Fruit fly (Drosophila melanogaster) whole organism, embryonic: Measurements from ENCODE around the gene CG10747.

Experiments used
- Adf1 ChIP-seq: fragments of 200-800 bp; sonication (Bioruptor generic); IDR thresholded peaks from 2 replicates; pipeline ENCODE4 v1.3.6; 2022; ENCODE audit warnings: missing biosample characterization, missing genetic modification characterization
- Asciz ChIP-seq: fragments of 200-800 bp; sonication (Bioruptor generic); optimal IDR thresholded peaks from 2 replicates; lab custom pipeline; 2017; ENCODE audit warnings: missing biosample characterization, mild to moderate bottlenecking, missing genetic modification characterization, missing genetic modification reagents
- Awh ChIP-seq: fragments of 200-800 bp; sonication (Bioruptor generic); IDR thresholded peaks from 2 replicates; pipeline ENCODE4, ENCODE4 v1.3.6; 2022; ENCODE audit warnings: missing biosample characterization, missing genetic modification characterization
- BEAF-32 ChIP-seq: fragments of 200-800 bp; sonication (Bioruptor generic); optimal IDR thresholded peaks from 3 replicates; lab custom pipeline; 2017; ENCODE audit warnings: missing biosample characterization, missing genetic modification characterization, mild to moderate bottlenecking, moderate library complexity, missing genetic modification reagents
- CG10147 ChIP-seq: fragments of 200-800 bp; sonication (Bioruptor generic); optimal IDR thresholded peaks from 2 replicates; lab custom pipeline; 2019; ENCODE audit warnings: missing biosample characterization, mild to moderate bottlenecking, missing genetic modification characterization, moderate library complexity
- CG12071 ChIP-seq: fragments of 200-800 bp; sonication (Bioruptor generic); optimal IDR thresholded peaks from 3 replicates; lab custom pipeline; 2018; ENCODE audit warnings: missing biosample characterization, mild to moderate bottlenecking, missing genetic modification characterization
- CG13287 ChIP-seq: fragments of 200-800 bp; sonication (Bioruptor generic); IDR thresholded peaks from 2 replicates; pipeline ENCODE4 v1.3.6; 2022; ENCODE audit warnings: missing biosample characterization, missing genetic modification characterization; ENCODE audit not compliant: partially characterized antibody
- CG15514 ChIP-seq: fragments of 200-800 bp; sonication (Bioruptor generic); optimal IDR thresholded peaks from 3 replicates; lab custom pipeline; 2017; ENCODE audit warnings: missing biosample characterization, missing genetic modification characterization, mild to moderate bottlenecking, moderate library complexity, missing genetic modification reagents
- CG16813 ChIP-seq: fragments of 200-800 bp; sonication (Bioruptor generic); IDR thresholded peaks from 3 replicates; pipeline ENCODE4 v1.3.6; 2022; ENCODE audit warnings: missing biosample characterization, missing genetic modification characterization; ENCODE audit not compliant: partially characterized antibody
- CG17359 ChIP-seq: fragments of 200-800 bp; sonication (Bioruptor generic); optimal IDR thresholded peaks from 3 replicates; lab custom pipeline; 2018; ENCODE audit warnings: missing biosample characterization, mild to moderate bottlenecking, missing genetic modification characterization, moderate library complexity
- CG17361 ChIP-seq: fragments of 200-800 bp; sonication (Bioruptor generic); IDR thresholded peaks from 3 replicates; pipeline ENCODE4 v1.3.6; 2022; ENCODE audit warnings: missing biosample characterization, missing genetic modification characterization
- CG17802 ChIP-seq: fragments of 200-800 bp; sonication (Bioruptor generic); optimal IDR thresholded peaks from 2 replicates; lab custom pipeline; 2018; ENCODE audit warnings: missing biosample characterization, mild to moderate bottlenecking, missing genetic modification characterization, moderate library complexity
- CG18619 ChIP-seq: fragments of 200-800 bp; sonication (Bioruptor generic); optimal IDR thresholded peaks from 3 replicates; lab custom pipeline; 2017; ENCODE audit warnings: missing biosample characterization, mild to moderate bottlenecking, missing genetic modification characterization
- CG2116 ChIP-seq: fragments of 200-800 bp; sonication (Bioruptor generic); optimal IDR thresholded peaks from 3 replicates; lab custom pipeline; 2018; ENCODE audit warnings: missing biosample characterization, mild to moderate bottlenecking, missing genetic modification characterization
- CG30431 ChIP-seq: fragments of 200-800 bp; sonication (Bioruptor generic); optimal IDR thresholded peaks from 2 replicates; lab custom pipeline; 2017; ENCODE audit warnings: missing biosample characterization, missing genetic modification characterization
- CG34224 ChIP-seq: fragments of 200-800 bp; sonication (Bioruptor generic); IDR thresholded peaks from 3 replicates; pipeline ENCODE4 v1.3.6; 2022; ENCODE audit warnings: missing biosample characterization, missing genetic modification characterization; ENCODE audit not compliant: partially characterized antibody
- CG4328 ChIP-seq: fragments of 200-800 bp; sonication (Bioruptor generic); optimal IDR thresholded peaks from 3 replicates; lab custom pipeline; 2017; ENCODE audit warnings: missing biosample characterization, missing genetic modification reagents, missing genetic modification characterization
- CG43689 ChIP-seq: fragments of 200-800 bp; sonication (Bioruptor generic); IDR thresholded peaks from 2 replicates; pipeline ENCODE4 v1.3.6; 2022; ENCODE audit warnings: missing biosample characterization, missing genetic modification characterization
- CG4404 ChIP-seq: fragments of 200-800 bp; sonication (Bioruptor generic); IDR thresholded peaks from 2 replicates; pipeline ENCODE4 v1.3.6; 2022; ENCODE audit warnings: missing biosample characterization, missing genetic modification characterization
- CG4730 ChIP-seq: fragments of 200-800 bp; sonication (Bioruptor generic); IDR thresholded peaks from 2 replicates; pipeline ENCODE4 v1.3.6; 2022; ENCODE audit warnings: missing biosample characterization, missing genetic modification characterization
- CG6175 ChIP-seq: fragments of 200-800 bp; sonication (Bioruptor generic); IDR thresholded peaks from 3 replicates; pipeline ENCODE4 v1.3.6; 2022; ENCODE audit warnings: missing biosample characterization, missing genetic modification characterization
- CG6791 ChIP-seq: fragments of 200-800 bp; sonication (Bioruptor generic); IDR thresholded peaks from 3 replicates; pipeline ENCODE4 v1.3.6; 2022; ENCODE audit warnings: missing biosample characterization, missing genetic modification characterization; ENCODE audit not compliant: partially characterized antibody
- CG7372 ChIP-seq: fragments of 200-800 bp; sonication (Bioruptor generic); IDR thresholded peaks from 2 replicates; pipeline ENCODE4 v1.3.6; 2022; ENCODE audit warnings: missing biosample characterization, missing genetic modification characterization
- CG7963 ChIP-seq: fragments of 200-800 bp; sonication (Bioruptor generic); IDR thresholded peaks from 3 replicates; pipeline ENCODE4 v1.3.6; 2022; ENCODE audit warnings: missing biosample characterization, missing genetic modification characterization; ENCODE audit not compliant: partially characterized antibody
- CG9727 ChIP-seq: fragments of 200-800 bp; sonication (Bioruptor generic); optimal IDR thresholded peaks from 3 replicates; lab custom pipeline; 2017; ENCODE audit warnings: missing biosample characterization, mild to moderate bottlenecking, missing genetic modification characterization
- D19A ChIP-seq: fragments of 200-800 bp; optimal IDR thresholded peaks from 3 replicates; lab custom pipeline; 2019; ENCODE audit warnings: missing biosample characterization, mild to moderate bottlenecking, missing genetic modification characterization, moderate library complexity
- Doc3 ChIP-seq: fragments of 200-800 bp; sonication (Bioruptor generic); IDR thresholded peaks from 3 replicates; pipeline ENCODE4 v1.3.6; 2022; ENCODE audit warnings: missing biosample characterization, missing genetic modification characterization; ENCODE audit not compliant: partially characterized antibody
- MESR4 ChIP-seq: fragments of 200-800 bp; sonication (Bioruptor generic); optimal IDR thresholded peaks from 2 replicates; lab custom pipeline; 2018; ENCODE audit warnings: missing biosample characterization, mild to moderate bottlenecking, missing genetic modification characterization, moderate library complexity
- NC2β ChIP-seq: fragments of 200-800 bp; sonication (Bioruptor generic); optimal IDR thresholded peaks from 2 replicates; lab custom pipeline; 2016; ENCODE audit warnings: missing biosample characterization, missing genetic modification characterization
- Opbp ChIP-seq: fragments of 200-800 bp; sonication (Bioruptor generic); IDR thresholded peaks from 3 replicates; pipeline ENCODE4 v1.3.6; 2022; ENCODE audit warnings: missing biosample characterization, missing genetic modification characterization; ENCODE audit not compliant: partially characterized antibody
- Scr ChIP-seq: fragments of 200-800 bp; sonication (Bioruptor generic); IDR thresholded peaks from 2 replicates; pipeline ENCODE4 v1.3.6; 2022; ENCODE audit warnings: missing biosample characterization, missing genetic modification characterization; ENCODE audit not compliant: partially characterized antibody
- Sin3A ChIP-seq: fragments of >200 bp; optimal IDR thresholded peaks from 2 replicates; lab custom pipeline; 2018
- Spps ChIP-seq: fragments of 200-800 bp; sonication (Bioruptor generic); optimal IDR thresholded peaks from 2 replicates; lab custom pipeline; 2018; ENCODE audit warnings: missing biosample characterization, mild to moderate bottlenecking, missing genetic modification characterization
- Sry-β ChIP-seq: fragments of 200-800 bp; sonication (Bioruptor generic); optimal IDR thresholded peaks from 2 replicates; lab custom pipeline; 2018; ENCODE audit warnings: missing biosample characterization, mild to moderate bottlenecking, missing genetic modification characterization, moderate library complexity
- Sry-δ ChIP-seq: fragments of 200-800 bp; sonication (Bioruptor generic); optimal IDR thresholded peaks from 2 replicates; lab custom pipeline; 2016; ENCODE audit warnings: missing biosample characterization, missing genetic modification characterization
- ato ChIP-seq: fragments of 200-800 bp; sonication (Bioruptor generic); IDR thresholded peaks from 2 replicates; pipeline ENCODE4 v1.3.6; 2022; ENCODE audit warnings: missing biosample characterization, missing genetic modification characterization; ENCODE audit not compliant: partially characterized antibody
- chn ChIP-seq: fragments of 200-800 bp; sonication (Bioruptor generic); optimal IDR thresholded peaks from 2 replicates; lab custom pipeline; 2016; ENCODE audit warnings: missing biosample characterization, missing genetic modification characterization
- dm ChIP-seq: fragments of 200-800 bp; sonication (Bioruptor generic); optimal IDR thresholded peaks from 3 replicates; lab custom pipeline; 2016; ENCODE audit warnings: missing biosample characterization, missing genetic modification characterization
- dpn ChIP-seq, 2 experiments: fragments of 200-800 bp; sonication (Bioruptor generic); optimal IDR thresholded peaks; 3 replicates each; lab custom pipeline; 2016; ENCODE audit warnings: missing biosample characterization in 2 of 2, missing genetic modification characterization in 2 of 2
- fd3F ChIP-seq: fragments of 200-800 bp; sonication (Bioruptor generic); optimal IDR thresholded peaks from 2 replicates; lab custom pipeline; 2018; ENCODE audit warnings: missing biosample characterization, mild to moderate bottlenecking, missing genetic modification characterization, moderate library complexity
- lab ChIP-seq: fragments of 200-800 bp; sonication (Bioruptor generic); optimal IDR thresholded peaks from 3 replicates; lab custom pipeline; 2017; ENCODE audit warnings: missing biosample characterization, missing genetic modification characterization, mild to moderate bottlenecking, moderate library complexity, missing genetic modification reagents
- mld ChIP-seq: fragments of 200-800 bp; sonication (Bioruptor generic); IDR thresholded peaks from 3 replicates; pipeline ENCODE4 v1.3.6; 2022; ENCODE audit warnings: missing biosample characterization, missing genetic modification characterization; ENCODE audit not compliant: partially characterized antibody
- nerfin-2 ChIP-seq: fragments of 200-800 bp; sonication (Bioruptor generic); IDR thresholded peaks from 2 replicates; pipeline ENCODE4 v1.3.6; 2022; ENCODE audit warnings: missing biosample characterization, missing genetic modification characterization; ENCODE audit not compliant: partially characterized antibody
- sna ChIP-seq: fragments of 200-800 bp; sonication (Bioruptor generic); IDR thresholded peaks from 2 replicates; pipeline ENCODE4 v1.3.6; 2022; ENCODE audit warnings: missing biosample characterization, missing genetic modification characterization; ENCODE audit not compliant: partially characterized antibody
- so ChIP-seq: fragments of 200-800 bp; sonication (Bioruptor generic); IDR thresholded peaks from 3 replicates; pipeline ENCODE4 v1.3.6; 2022; ENCODE audit warnings: missing biosample characterization, missing genetic modification characterization
- stwl ChIP-seq: fragments of 200-800 bp; sonication (Bioruptor generic); optimal IDR thresholded peaks from 3 replicates; lab custom pipeline; 2018; ENCODE audit warnings: missing biosample characterization, mild to moderate bottlenecking, missing genetic modification characterization, moderate library complexity
- trem ChIP-seq: fragments of 200-800 bp; optimal IDR thresholded peaks from 3 replicates; lab custom pipeline; 2019; ENCODE audit warnings: missing biosample characterization, mild to moderate bottlenecking, missing genetic modification characterization, moderate library complexity
- twi ChIP-seq: fragments of 200-800 bp; optimal IDR thresholded peaks from 2 replicates; lab custom pipeline; 2019; ENCODE audit warnings: missing biosample characterization, mild to moderate bottlenecking, missing genetic modification characterization, moderate library complexity
- vnd ChIP-seq: fragments of 200-800 bp; sonication (Bioruptor generic); IDR thresholded peaks from 3 replicates; pipeline ENCODE4 v1.3.6; 2022; ENCODE audit warnings: missing biosample characterization, missing genetic modification characterization; ENCODE audit not compliant: partially characterized antibody

Gene CG10747

dm6 chr2L:20065516-20065915, 25.6 kb downstream of the CG10747 start, which contains the start of gene vls (continued):
- TF ChIP-seq BEAF-32 (GFP tag; lab: Kevin White, UChicago): peak; percentile 73
- TF ChIP-seq Asciz (GFP tag; lab: Kevin White, UChicago): no peak
- TF ChIP-seq Adf1 (GFP tag; lab: Robert Waterston, UW): no peak
- peak; percentile 39 for TF ChIP-seq D19A (tag; lab: Kevin White, UChicago)
- no peak for TF ChIP-seq CG4328 (GFP tag; lab: Kevin White, UChicago)
- TF ChIP-seq chn: no peak
- TF ChIP-seq CG7963 (GFP tag; lab: Robert Waterston, UW): peak; percentile 55; the same call in 1 of the 3 replicates
- TF ChIP-seq CG4404 (GFP tag; lab: Robert Waterston, UW): no peak
- TF ChIP-seq ato (GFP tag; lab: Robert Waterston, UW): peak; percentile 73
- no peak for TF ChIP-seq so (GFP tag; lab: Robert Waterston, UW)
- TF ChIP-seq stwl (tag; lab: Kevin White, UChicago): peak; percentile 18
- TF ChIP-seq sna (GFP tag; lab: Robert Waterston, UW): peak; percentile 79
- TF ChIP-seq Sry-β (GFP tag; lab: Kevin White, UChicago): peak; percentile 36
- peak; percentile 72 for TF ChIP-seq CG16813 (GFP tag; lab: Robert Waterston, UW)
- peak; percentile 29 for TF ChIP-seq trem (tag; lab: Kevin White, UChicago)
- TF ChIP-seq MESR4: peak; percentile 33
- TF ChIP-seq twi: no peak
- TF ChIP-seq CG2116 (GFP tag; lab: Kevin White, UChicago): peak; percentile 30
- no peak for TF ChIP-seq CG6175
- peak; percentile 86 for TF ChIP-seq CG13287 (GFP tag; lab: Robert Waterston, UW)
- TF ChIP-seq Awh (GFP tag; lab: Robert Waterston, UW): no peak
- TF ChIP-seq CG15514 (GFP tag; lab: Kevin White, UChicago): peak; percentile 12
- no peak for TF ChIP-seq CG12071 (GFP tag; lab: Kevin White, UChicago)
- TF ChIP-seq Spps (tag; lab: Kevin White, UChicago): no peak
- no peak for TF ChIP-seq lab
- no peak for TF ChIP-seq CG17802
- peak; percentile 21 for TF ChIP-seq Sin3A (lab: Kevin White, UChicago)
- peak; percentile 75 for TF ChIP-seq vnd (GFP tag; lab: Robert Waterston, UW)
- TF ChIP-seq CG4730 (GFP tag; lab: Robert Waterston, UW): no peak
- peak; percentile 63 for TF ChIP-seq nerfin-2 (GFP tag; lab: Robert Waterston, UW)
- no peak for TF ChIP-seq CG9727
- no peak for TF ChIP-seq CG10147
- TF ChIP-seq Doc3 (GFP tag; lab: Robert Waterston, UW): peak; percentile 82
- TF ChIP-seq fd3F (GFP tag; lab: Kevin White, UChicago): no peak
- TF ChIP-seq CG34224 (GFP tag; lab: Robert Waterston, UW): peak; percentile 84
- TF ChIP-seq mld: 0 out of 3 replicates have a peak, but pooled peaks have one; percentile 29
- no peak for TF ChIP-seq CG43689 (GFP tag; lab: Robert Waterston, UW)
- TF ChIP-seq Sry-δ: peak; percentile 68
- no peak for TF ChIP-seq dpn (GFP tag; optimal IDR thresholded peaks at IDR 0.05; lab: Kevin White, UChicago)
- peak; percentile 79 for TF ChIP-seq CG6791
- no peak for TF ChIP-seq CG18619 (GFP tag; lab: Kevin White, UChicago)
- TF ChIP-seq NC2β (GFP tag; lab: Kevin White, UChicago): no peak
- TF ChIP-seq CG17361 (GFP tag; lab: Robert Waterston, UW): no peak
- TF ChIP-seq CG7372: no peak
- peak; percentile 93 for TF ChIP-seq CG17359 (tag; lab: Kevin White, UChicago)
- TF ChIP-seq Opbp (GFP tag; lab: Robert Waterston, UW): peak; percentile 79; the same call in 2 of the 3 replicates
- no peak for TF ChIP-seq CG30431 (GFP tag; lab: Kevin White, UChicago)
- peak; percentile 82 for TF ChIP-seq Scr (GFP tag; lab: Robert Waterston, UW)
- no peak for TF ChIP-seq dm
